Worm (Caenorhabditis elegans): ENCODE data around the gene asp-8.
"Not testable (repeated sequence)": the region's sequence is repeated elsewhere in the genome, so short reads cannot be mapped to it uniquely, and the experiment has no call there.

Gene asp-8

DNA sequence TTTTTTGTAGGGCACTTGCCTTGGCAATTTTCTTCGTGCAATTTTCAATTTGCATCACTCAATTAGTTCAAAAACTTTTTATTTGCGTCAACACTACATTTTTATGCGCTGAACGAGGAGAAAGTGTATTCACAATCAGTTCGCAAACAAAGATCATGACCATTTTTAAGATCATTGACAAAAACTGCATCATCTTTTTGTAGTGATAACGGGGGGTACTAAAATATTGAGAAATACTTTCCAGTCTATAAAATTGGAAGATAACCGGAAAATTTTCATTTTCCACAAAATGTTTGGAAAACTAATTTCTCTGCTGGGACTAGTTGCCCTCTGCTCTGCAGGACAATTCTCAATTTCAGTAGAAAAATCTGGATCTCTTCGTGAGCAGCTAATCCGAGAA, at the start of gene asp-8:
Gene asp-8 (plus strand): TSS at position 276 of the 400 bp plus-strand sequence.
- no peak for TF ChIP-seq flt-1 (GFP tag; IDR thresholded peaks at IDR 0.05)
- no peak for TF ChIP-seq sea-1 (GFP tag; conservative IDR thresholded peaks at IDR 0.05)
- TF ChIP-seq hnd-1 (tag; optimal IDR thresholded peaks at IDR 0.05): no peak
- no peak for TF ChIP-seq tra-4 (tag; optimal IDR thresholded peaks at IDR 0.05)
- TF ChIP-seq tbx-37 (GFP tag; conservative IDR thresholded peaks at IDR 0.05): no peak
- TF ChIP-seq ceh-13 (GFP tag; optimal IDR thresholded peaks at IDR 0.05): no peak
- no peak for TF ChIP-seq tbx-11 (GFP tag; IDR thresholded peaks at IDR 0.05)
- TF ChIP-seq pes-1 (GFP tag; IDR thresholded peaks at IDR 0.05): no peak

DNA sequence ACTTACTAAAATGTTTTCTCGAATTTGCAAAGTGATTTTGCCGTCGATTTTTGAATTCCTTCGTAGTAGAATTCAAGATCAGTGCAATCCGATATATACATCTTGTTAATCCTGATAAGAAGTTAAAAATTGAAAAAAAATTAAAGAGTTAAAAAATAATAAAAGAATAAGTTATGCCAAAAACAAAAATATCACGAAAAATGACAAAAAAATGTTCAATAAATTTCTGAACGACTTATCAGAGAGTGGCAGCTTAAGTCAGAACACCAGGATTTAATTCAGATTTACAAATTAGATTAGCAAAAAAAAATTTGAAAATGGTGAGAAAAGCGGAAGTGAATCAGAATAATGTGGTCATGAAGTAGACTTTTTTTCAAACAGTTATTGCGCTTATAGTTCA, 49.1 kb upstream of the asp-8 start, which contains the start of gene srw-123:
Gene srw-123 (minus strand): TSS at position 101 of the 400 bp plus-strand sequence.
- not testable (repeated sequence) for TF ChIP-seq hmbx-1 (tag; optimal IDR thresholded peaks at IDR 0.05); tbx-37 (GFP tag; conservative IDR thresholded peaks at IDR 0.05); ceh-13 (GFP tag; optimal IDR thresholded peaks at IDR 0.05)

DNA sequence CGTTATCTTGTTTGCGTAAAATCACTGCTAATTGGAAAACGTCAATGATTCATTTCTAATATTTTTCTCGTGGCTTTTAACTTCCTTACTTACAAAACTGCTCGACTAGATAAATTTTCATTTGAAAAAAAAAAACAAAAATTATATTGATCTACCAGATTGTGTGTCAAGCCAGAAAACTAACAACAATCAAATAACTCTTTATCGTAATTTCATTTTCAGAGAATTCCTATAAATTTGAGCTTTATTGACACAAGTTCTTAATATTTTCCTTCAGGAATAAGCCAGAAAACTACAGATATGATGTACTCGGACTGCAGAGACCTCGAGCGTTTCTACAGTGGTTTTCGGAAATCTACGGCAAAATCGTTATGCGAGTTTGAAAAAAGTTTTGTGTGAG, 48.1 kb upstream of the asp-8 start, which contains the start of gene srw-124:
Gene srw-124 (plus strand): TSS at position 301 of the 400 bp plus-strand sequence.
- TF ChIP-seq scrt-1 (GFP tag; IDR thresholded peaks at IDR 0.05) (no peak), sea-1 (GFP tag; conservative IDR thresholded peaks at IDR 0.05) (no peak), tbx-37 (GFP tag; conservative IDR thresholded peaks at IDR 0.05) (no peak), hnd-1 (tag; optimal IDR thresholded peaks at IDR 0.05) (no peak), flt-1 (GFP tag; IDR thresholded peaks at IDR 0.05) (no peak), ceh-13 (GFP tag; optimal IDR thresholded peaks at IDR 0.05) (no peak), tra-4 (tag; optimal IDR thresholded peaks at IDR 0.05) (no peak), ets-7 (tag; optimal IDR thresholded peaks at IDR 0.05) (no peak), B0310.2 (tag; optimal IDR thresholded peaks at IDR 0.05) (no peak), tbx-11 (GFP tag; IDR thresholded peaks at IDR 0.05) (no peak), aly-1 (tag; optimal IDR thresholded peaks at IDR 0.05) (no peak), pes-1 (GFP tag; IDR thresholded peaks at IDR 0.05) (no peak), ama-1 (optimal IDR thresholded peaks at IDR 0.05) (no peak), ceh-36 (tag; optimal IDR thresholded peaks at IDR 0.05) (no peak), hmg-4 (GFP tag; optimal IDR thresholded peaks at IDR 0.05) (no peak), hmbx-1 (tag; optimal IDR thresholded peaks at IDR 0.05) (no peak), F13C5.2 (tag; optimal IDR thresholded peaks at IDR 0.05) (no peak)

- TF ChIP-seq tbx-11 (GFP tag; IDR thresholded peaks at IDR 0.05): no peak
- TF ChIP-seq sea-1 (GFP tag; conservative IDR thresholded peaks at IDR 0.05): no peak
- TF ChIP-seq F13C5.2 (tag; optimal IDR thresholded peaks at IDR 0.05): no peak
Measured at ce11 chrV:2979978-2980377, 44.4 kb upstream of the asp-8 start, which contains the start of gene srw-118. Gene srw-118 (minus strand): TSS chrV:2980078.

DNA sequence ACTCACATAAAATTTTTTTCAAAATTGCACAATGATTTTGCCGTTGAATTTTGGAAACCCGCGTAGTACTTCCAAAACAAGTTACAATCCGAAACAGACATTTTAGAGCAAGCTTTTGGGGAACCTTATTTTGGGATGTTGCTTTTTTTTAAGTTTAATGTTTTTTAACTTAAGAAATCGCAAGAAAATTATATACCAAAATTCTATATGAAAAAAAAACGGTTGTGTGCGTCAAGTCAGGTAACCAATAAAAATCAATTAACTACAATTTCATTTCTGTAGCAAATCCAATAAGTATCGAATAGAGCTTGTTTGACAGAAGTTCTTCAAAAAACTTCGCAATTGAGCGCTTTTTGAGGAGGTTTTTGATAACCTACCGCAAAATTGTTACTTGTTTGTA, 41.0 kb upstream of the asp-8 start, which contains the start of gene srw-117:
Gene srw-117 (minus strand): TSS at position 101 of the 400 bp plus-strand sequence.
- TF ChIP-seq hnd-1 (tag; optimal IDR thresholded peaks at IDR 0.05): no peak
- TF ChIP-seq flt-1 (GFP tag; IDR thresholded peaks at IDR 0.05): no peak
- TF ChIP-seq F13C5.2 (tag; optimal IDR thresholded peaks at IDR 0.05): no peak
- TF ChIP-seq ama-1 (optimal IDR thresholded peaks at IDR 0.05): no peak
- TF ChIP-seq tbx-37 (GFP tag; conservative IDR thresholded peaks at IDR 0.05): no peak
- TF ChIP-seq hmg-4 (GFP tag; optimal IDR thresholded peaks at IDR 0.05): no peak
- TF ChIP-seq ets-7 (tag; optimal IDR thresholded peaks at IDR 0.05): no peak
- no peak for TF ChIP-seq ceh-36 (tag; optimal IDR thresholded peaks at IDR 0.05)
- no peak for TF ChIP-seq ceh-13 (GFP tag; optimal IDR thresholded peaks at IDR 0.05)
- no peak for TF ChIP-seq tbx-11 (GFP tag; IDR thresholded peaks at IDR 0.05)
- TF ChIP-seq pes-1 (GFP tag; IDR thresholded peaks at IDR 0.05): no peak
- no peak for TF ChIP-seq scrt-1 (GFP tag; IDR thresholded peaks at IDR 0.05)
- no peak for TF ChIP-seq tra-4 (tag; optimal IDR thresholded peaks at IDR 0.05)
- no peak for TF ChIP-seq B0310.2 (tag; optimal IDR thresholded peaks at IDR 0.05)
- TF ChIP-seq sea-1 (GFP tag; conservative IDR thresholded peaks at IDR 0.05): no peak
- no peak for TF ChIP-seq hmbx-1 (tag; optimal IDR thresholded peaks at IDR 0.05)

DNA sequence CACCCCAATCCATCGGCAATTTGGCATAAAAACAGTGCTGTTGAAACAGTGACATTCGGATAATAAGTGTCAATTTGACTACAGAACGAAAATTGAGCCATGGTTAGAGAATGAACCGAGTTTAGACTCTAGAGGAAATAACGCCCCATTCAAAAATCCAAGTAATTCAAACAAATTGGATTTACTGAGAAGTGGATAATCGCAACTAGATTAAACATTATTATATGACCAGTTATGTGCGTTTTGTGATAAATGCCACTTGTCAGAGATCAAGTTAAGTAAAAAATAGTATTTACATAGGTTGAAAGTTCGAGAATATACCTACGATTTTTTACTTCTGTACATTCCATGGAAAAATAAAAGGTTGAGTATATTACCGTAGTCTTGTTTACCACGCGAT, 39.0 kb upstream of the asp-8 start, which contains the start of gene srw-139:
Gene srw-139 (minus strand): TSS at position 101 of the 400 bp plus-strand sequence.
- TF ChIP-seq ets-7 (tag; optimal IDR thresholded peaks at IDR 0.05) (no peak), tra-4 (tag; optimal IDR thresholded peaks at IDR 0.05) (no peak)

ce11 chrV:2987407-2987806, 36.9 kb upstream of the asp-8 start, which contains the start of gene srh-85:
Gene srh-85 (minus strand): TSS chrV:2987507.
- no peak for TF ChIP-seq B0310.2 (tag; optimal IDR thresholded peaks at IDR 0.05)
- TF ChIP-seq hmg-4 (GFP tag; optimal IDR thresholded peaks at IDR 0.05): no peak
- TF ChIP-seq flt-1 (GFP tag; IDR thresholded peaks at IDR 0.05): no peak
- TF ChIP-seq sea-1 (GFP tag; conservative IDR thresholded peaks at IDR 0.05): no peak
- TF ChIP-seq tbx-37 (GFP tag; conservative IDR thresholded peaks at IDR 0.05): no peak
- TF ChIP-seq aly-1 (tag; optimal IDR thresholded peaks at IDR 0.05): no peak
- TF ChIP-seq scrt-1 (GFP tag; IDR thresholded peaks at IDR 0.05): no peak
- TF ChIP-seq ceh-13 (GFP tag; optimal IDR thresholded peaks at IDR 0.05): no peak
- no peak for TF ChIP-seq F13C5.2 (tag; optimal IDR thresholded peaks at IDR 0.05)
- no peak for TF ChIP-seq ama-1 (optimal IDR thresholded peaks at IDR 0.05)
- no peak for TF ChIP-seq pes-1 (GFP tag; IDR thresholded peaks at IDR 0.05)
- TF ChIP-seq ceh-36 (tag; optimal IDR thresholded peaks at IDR 0.05): no peak

DNA sequence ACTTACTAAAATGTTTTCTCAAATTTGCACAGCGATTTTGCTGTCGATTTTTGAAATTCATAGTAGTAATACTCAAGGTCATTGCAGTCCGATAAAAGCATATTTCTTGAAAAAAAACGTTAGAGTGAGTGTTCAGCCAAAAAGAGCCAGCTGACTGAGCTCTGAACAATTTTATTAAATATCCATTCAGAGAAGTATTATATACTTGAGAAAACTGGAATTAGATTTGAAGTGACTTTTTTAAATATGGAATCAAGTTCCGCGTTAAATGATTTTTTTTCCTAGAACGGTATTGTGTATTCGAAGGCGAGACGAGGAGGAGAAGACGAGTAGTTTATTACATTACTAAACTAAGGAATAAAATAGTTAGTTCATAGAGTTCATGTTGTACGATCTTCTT, 32.9 kb upstream of the asp-8 start, which contains the start of gene srw-121:
Gene srw-121 (minus strand): TSS at position 101 of the 400 bp plus-strand sequence.
- TF ChIP-seq tra-4 (tag; optimal IDR thresholded peaks at IDR 0.05) (no peak), scrt-1 (GFP tag; IDR thresholded peaks at IDR 0.05) (no peak), flt-1 (GFP tag; IDR thresholded peaks at IDR 0.05) (no peak), tbx-11 (GFP tag; IDR thresholded peaks at IDR 0.05) (no peak), ama-1 (optimal IDR thresholded peaks at IDR 0.05) (no peak), hnd-1 (tag; optimal IDR thresholded peaks at IDR 0.05) (no peak)

All from whole organism, early embryonic.